Fruit fly (Drosophila melanogaster): ENCODE results near the gene CG33647.

- TF ChIP-seq psq (GFP tag; optimal IDR thresholded peaks at IDR 0.05) (no peak), CG9705 (GFP tag; optimal IDR thresholded peaks at IDR 0.05) (no peak), h (GFP tag; optimal IDR thresholded peaks at IDR 0.05) (no peak), Myc (optimal IDR thresholded peaks at IDR 0.05) (no peak), Hnf4 (GFP tag; optimal IDR thresholded peaks at IDR 0.05) (no peak)
These were observed 29.6 kb downstream of the CG33647 start, which contains the start of gene CG45081 for dm6 chr3L:19265761-19266160.

All from whole organism, wandering third instar larva.